Worm (Caenorhabditis elegans) whole organism, young adult: ENCODE results near the gene Y57G11C.46.
A peak's percentile ranks its signal among the peaks of the same experiment; 100 is the strongest.

Experiments
- B0019.2 ChIP-seq: fragments of 200-800 bp; sonication (Bioruptor generic); conservative IDR thresholded peaks from 2 replicates; pipeline ENCODE4 v1.3.6; 2022; ENCODE audit warnings: missing genetic modification reagents, missing genetic modification characterization, missing compliant biosample characterization
- B0336.3 ChIP-seq: fragments of 200-800 bp; sonication (Bioruptor generic); IDR thresholded peaks from 2 replicates; pipeline ENCODE4 v1.3.6; 2022; ENCODE audit warnings: missing genetic modification characterization, missing compliant biosample characterization
- C06A6.2 ChIP-seq: fragments of 200-800 bp; sonication (Bioruptor generic); conservative IDR thresholded peaks from 2 replicates; pipeline ENCODE4 v1.3.6; 2022; ENCODE audit warnings: missing genetic modification characterization, missing compliant biosample characterization
- F37B4.10 ChIP-seq: fragments of 200-800 bp; sonication (Bioruptor generic); IDR thresholded peaks from 2 replicates; pipeline ENCODE4 v1.3.6; 2022; ENCODE audit warnings: missing genetic modification characterization, missing compliant biosample characterization
- T07F8.4 ChIP-seq: sonication (generic microtip); optimal IDR thresholded peaks from 2 replicates; lab custom pipeline; 2016; ENCODE audit warnings: mild to moderate bottlenecking, missing genetic modification characterization, moderate library complexity, missing compliant biosample characterization
- T26A5.8 ChIP-seq: sonication (generic microtip); optimal IDR thresholded peaks from 2 replicates; lab custom pipeline; 2016; ENCODE audit warnings: missing genetic modification characterization, missing compliant biosample characterization
- Y53G8AR.9 ChIP-seq: fragments of 200-800 bp; sonication (Bioruptor generic); conservative IDR thresholded peaks from 2 replicates; pipeline ENCODE4 v1.3.6; 2022; ENCODE audit warnings: missing genetic modification reagents, missing genetic modification characterization, missing compliant biosample characterization
- Y67H2A.10 ChIP-seq: fragments of 200-800 bp; sonication (Bioruptor generic); conservative IDR thresholded peaks from 2 replicates; pipeline ENCODE4 v1.3.6; 2022; ENCODE audit warnings: missing genetic modification reagents, missing genetic modification characterization, missing compliant biosample characterization
- Y79H2A.3 ChIP-seq: fragments of 200-800 bp; sonication (Bioruptor generic); conservative IDR thresholded peaks from 2 replicates; pipeline ENCODE4 v1.3.6; 2022; ENCODE audit warnings: missing genetic modification reagents, missing genetic modification characterization, missing compliant biosample characterization
- akir-1 ChIP-seq: fragments of 200-800 bp; sonication (Bioruptor generic); optimal IDR thresholded peaks from 2 replicates; lab custom pipeline; 2018; ENCODE audit warnings: mild to moderate bottlenecking, missing genetic modification characterization, moderate library complexity, missing compliant biosample characterization
- attf-5 ChIP-seq: fragments of 200-800 bp; sonication (Bioruptor generic); optimal IDR thresholded peaks from 2 replicates; lab custom pipeline; 2018; ENCODE audit warnings: mild to moderate bottlenecking, missing genetic modification characterization, missing compliant biosample characterization
- ccch-3 ChIP-seq: fragments of 200-800 bp; sonication (Bioruptor generic); optimal IDR thresholded peaks from 2 replicates; lab custom pipeline; 2018; ENCODE audit warnings: mild to moderate bottlenecking, missing genetic modification characterization, missing compliant biosample characterization
- cebp-1 ChIP-seq, 2 experiments: fragments of 200-800 bp in 1 of 2; sonication (Bioruptor generic) in 1 of 2; sonication (generic microtip) in 1 of 2; IDR thresholded peaks in 1 of 2; optimal IDR thresholded peaks in 1 of 2; 2 replicates each; pipeline versions ENCODE4 v1.3.6 to Lab custom; 2017 to 2022; ENCODE audit warnings: missing compliant biosample characterization in 2 of 2, missing genetic modification characterization in 2 of 2, mild to moderate bottlenecking in 1 of 2, missing genetic modification reagents in 1 of 2, moderate library complexity in 1 of 2
- cebp-2 ChIP-seq: fragments of 200-800 bp; sonication (Bioruptor generic); IDR thresholded peaks from 2 replicates; pipeline ENCODE4 v1.3.6; 2022; ENCODE audit warnings: missing genetic modification characterization, missing compliant biosample characterization
- ceh-40 ChIP-seq: fragments of 200-800 bp; sonication (Bioruptor generic); IDR thresholded peaks from 2 replicates; pipeline ENCODE4 v1.3.6; 2022; ENCODE audit warnings: missing genetic modification characterization, missing compliant biosample characterization
- ceh-79 ChIP-seq: sonication (generic microtip); optimal IDR thresholded peaks from 2 replicates; lab custom pipeline; 2017; ENCODE audit warnings: mild to moderate bottlenecking, missing genetic modification characterization, missing compliant biosample characterization
- ceh-91 ChIP-seq: fragments of 200-800 bp; sonication (Bioruptor generic); IDR thresholded peaks from 2 replicates; pipeline ENCODE4 v1.3.6; 2022; ENCODE audit warnings: missing genetic modification reagents, missing genetic modification characterization, missing compliant biosample characterization
- chd-7 ChIP-seq: sonication (generic microtip); optimal IDR thresholded peaks from 2 replicates; lab custom pipeline; 2016; ENCODE audit warnings: mild to moderate bottlenecking, missing genetic modification characterization, moderate library complexity, missing compliant biosample characterization
- dpff-1 ChIP-seq: sonication (generic microtip); optimal IDR thresholded peaks from 2 replicates; lab custom pipeline; 2017; ENCODE audit warnings: mild to moderate bottlenecking, missing genetic modification characterization, missing compliant biosample characterization
- dpl-1 ChIP-seq: fragments of 150-350 bp; optimal IDR thresholded peaks from 2 replicates; lab custom pipeline; 2014; ENCODE audit warnings: missing biosample characterization, missing genetic modification reagents, missing genetic modification characterization
- efl-1 ChIP-seq: fragments of 150-350 bp; optimal IDR thresholded peaks from 2 replicates; lab custom pipeline; 2014; ENCODE audit warnings: missing biosample characterization, missing genetic modification reagents, missing genetic modification characterization
- egl-18 ChIP-seq: fragments of 200-800 bp; sonication (Bioruptor generic); IDR thresholded peaks from 2 replicates; pipeline ENCODE4 v1.3.6; 2022; ENCODE audit warnings: missing genetic modification reagents, missing genetic modification characterization, missing compliant biosample characterization
- egl-44 ChIP-seq: fragments of 200-800 bp; sonication (Bioruptor generic); IDR thresholded peaks from 2 replicates; pipeline ENCODE4 v1.3.6; 2022; ENCODE audit warnings: missing genetic modification reagents, missing genetic modification characterization, missing compliant biosample characterization
- egrh-3 ChIP-seq: fragments of 200-800 bp; sonication (Bioruptor generic); IDR thresholded peaks from 2 replicates; pipeline ENCODE4 v1.3.6; 2022; ENCODE audit warnings: missing genetic modification reagents, missing genetic modification characterization, missing compliant biosample characterization
- ets-4 ChIP-seq: fragments of 200-800 bp; sonication (Bioruptor generic); optimal IDR thresholded peaks from 2 replicates; lab custom pipeline; 2018; ENCODE audit warnings: mild to moderate bottlenecking, missing genetic modification characterization, missing compliant biosample characterization
- fkh-3 ChIP-seq: sonication (generic microtip); optimal IDR thresholded peaks from 2 replicates; lab custom pipeline; 2016; ENCODE audit warnings: mild to moderate bottlenecking, missing genetic modification characterization, missing compliant biosample characterization
- hlh-26 ChIP-seq: fragments of 200-800 bp; sonication (Bioruptor generic); conservative IDR thresholded peaks from 2 replicates; pipeline ENCODE4 v1.3.6; 2022; ENCODE audit warnings: missing genetic modification reagents, missing genetic modification characterization, missing compliant biosample characterization
- lin-26 ChIP-seq: fragments of 200-800 bp; sonication (Bioruptor generic); IDR thresholded peaks from 2 replicates; pipeline ENCODE4 v1.3.6; 2022; ENCODE audit warnings: missing genetic modification reagents, missing genetic modification characterization, missing compliant biosample characterization
- lin-35 ChIP-seq, 3 experiments: fragments of 150-350 bp in 2 of 3; sonication (generic microtip) in 1 of 3; optimal IDR thresholded peaks; 2 replicates each; lab custom pipeline; 2014 to 2018; ENCODE audit warnings: missing biosample characterization in 3 of 3, missing genetic modification characterization in 3 of 3, missing genetic modification reagents in 3 of 3
- lsy-27 ChIP-seq: sonication (generic microtip); optimal IDR thresholded peaks from 2 replicates; lab custom pipeline; 2017; ENCODE audit warnings: missing genetic modification characterization, mild to moderate bottlenecking, missing compliant biosample characterization, antibody characterized with exemption, missing genotype, borderline replicate concordance; ENCODE audit not compliant: insufficient read depth
- madf-3 ChIP-seq: fragments of 200-800 bp; sonication (Bioruptor generic); IDR thresholded peaks from 2 replicates; pipeline ENCODE4 v1.3.6; 2022; ENCODE audit warnings: missing genetic modification reagents, missing genetic modification characterization, missing compliant biosample characterization
- mxl-1 ChIP-seq: sonication (generic microtip); optimal IDR thresholded peaks from 2 replicates; lab custom pipeline; 2016; ENCODE audit warnings: missing genetic modification characterization, missing compliant biosample characterization
- nfya-1 ChIP-seq: sonication (generic microtip); optimal IDR thresholded peaks from 2 replicates; lab custom pipeline; 2017; ENCODE audit warnings: antibody characterized with exemption, missing compliant biosample characterization, missing genetic modification characterization, borderline replicate concordance; ENCODE audit not compliant: insufficient read depth
- nfya-2 ChIP-seq: fragments of 200-800 bp; sonication (Bioruptor generic); IDR thresholded peaks from 2 replicates; pipeline ENCODE4 v1.3.6; 2022; ENCODE audit warnings: missing genetic modification reagents, missing genetic modification characterization, missing compliant biosample characterization
- nhr-120 ChIP-seq: fragments of 200-800 bp; sonication (Bioruptor generic); IDR thresholded peaks from 2 replicates; pipeline ENCODE4 v1.3.6; 2022; ENCODE audit warnings: missing genetic modification characterization, missing compliant biosample characterization
- nhr-179 ChIP-seq: sonication (generic microtip); optimal IDR thresholded peaks from 2 replicates; lab custom pipeline; 2016; ENCODE audit warnings: mild to moderate bottlenecking, missing genetic modification characterization, missing compliant biosample characterization
- pbrm-1 ChIP-seq: fragments of 200-800 bp; sonication (Bioruptor generic); IDR thresholded peaks from 2 replicates; pipeline ENCODE4 v1.3.6; 2022; ENCODE audit warnings: missing genetic modification reagents, missing genetic modification characterization, missing compliant biosample characterization
- rcor-1 ChIP-seq: fragments of 200-800 bp; sonication (Bioruptor generic); IDR thresholded peaks from 2 replicates; pipeline ENCODE4 v1.3.6; 2022; ENCODE audit warnings: missing genetic modification reagents, missing genetic modification characterization, missing compliant biosample characterization
- rec-8 ChIP-seq, 2 experiments: sonication (generic microtip); optimal IDR thresholded peaks; 2 replicates each; lab custom pipeline; 2016; ENCODE audit warnings: mild to moderate bottlenecking in 2 of 2, missing genetic modification characterization in 2 of 2, missing genetic modification reagents in 2 of 2, missing genotype in 2 of 2, missing biosample characterization in 1 of 2, missing compliant biosample characterization in 1 of 2, moderate library complexity in 1 of 2
- rpc-1 ChIP-seq, 2 experiments: fragments of 150-350 bp in 1 of 2; sonication (generic microtip) in 1 of 2; optimal IDR thresholded peaks; 2 replicates each; lab custom pipeline; 2014 to 2018; ENCODE audit warnings: missing biosample characterization in 1 of 2, missing genetic modification characterization in 1 of 2, missing genetic modification reagents in 1 of 2, missing genotype in 1 of 2
- sea-2 ChIP-seq: fragments of 200-800 bp; sonication (Bioruptor generic); IDR thresholded peaks from 2 replicates; pipeline ENCODE4 v1.3.6; 2022; ENCODE audit warnings: missing genetic modification characterization, missing compliant biosample characterization
- snpc-1.3 ChIP-seq: sonication (generic microtip); optimal IDR thresholded peaks from 2 replicates; lab custom pipeline; 2017; ENCODE audit warnings: missing genetic modification characterization, mild to moderate bottlenecking, missing compliant biosample characterization, antibody characterized with exemption, moderate library complexity, missing genotype, missing genetic modification reagents; ENCODE audit not compliant: insufficient read depth
- snpc-4 ChIP-seq, 5 experiments: fragments of 150-350 bp in 1 of 5; sonication (generic microtip) in 4 of 5; optimal IDR thresholded peaks; 2 replicates each; lab custom pipeline; 2014 to 2018; ENCODE audit warnings: missing genetic modification characterization in 5 of 5, missing biosample characterization in 3 of 5, antibody characterized with exemption in 2 of 5, mild to moderate bottlenecking in 2 of 5, missing compliant biosample characterization in 2 of 5, missing genotype in 2 of 5, moderate library complexity in 2 of 5, missing genetic modification reagents in 1 of 5
- somi-1 ChIP-seq: fragments of 200-800 bp; sonication (Bioruptor generic); optimal IDR thresholded peaks from 2 replicates; lab custom pipeline; 2018; ENCODE audit warnings: mild to moderate bottlenecking, missing genetic modification characterization, missing compliant biosample characterization
- ztf-26 ChIP-seq: sonication (generic microtip); optimal IDR thresholded peaks from 2 replicates; lab custom pipeline; 2017; ENCODE audit warnings: missing genetic modification characterization, missing compliant biosample characterization
- ztf-3 ChIP-seq: fragments of 200-800 bp; sonication (Bioruptor generic); optimal IDR thresholded peaks from 2 replicates; lab custom pipeline; 2018; ENCODE audit warnings: mild to moderate bottlenecking, missing genetic modification characterization, missing compliant biosample characterization
- ztf-6 ChIP-seq: fragments of 200-800 bp; sonication (Bioruptor generic); IDR thresholded peaks from 2 replicates; pipeline ENCODE4 v1.3.6; 2022; ENCODE audit warnings: missing genetic modification reagents, missing genetic modification characterization, missing compliant biosample characterization

The Y57G11C.46 gene

DNA sequence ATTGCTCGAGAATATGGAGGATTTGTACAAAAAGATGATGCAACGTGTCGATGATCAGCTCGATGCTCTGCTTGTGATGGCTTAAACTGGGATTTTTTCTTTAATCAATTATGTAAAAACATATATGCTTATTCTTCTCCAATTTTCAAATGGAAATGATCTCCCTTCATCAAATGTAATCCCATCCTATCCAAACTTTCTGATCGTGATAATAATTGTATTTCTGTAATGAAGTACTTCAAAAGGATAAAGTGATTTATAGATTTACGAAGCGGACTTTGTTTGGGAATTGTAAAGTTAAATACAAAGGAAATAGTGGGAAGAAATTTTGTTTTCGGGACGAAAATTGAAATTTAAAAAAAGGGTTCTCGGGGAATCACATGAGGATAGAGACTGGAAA, 25.6 kb downstream of the Y57G11C.46 start (continued):
- TF ChIP-seq sea-2 (GFP tag; lab: Robert Waterston, UW) (no peak), ceh-79 (tag; lab: Kevin White, UChicago) (no peak), T26A5.8 (tag; lab: Kevin White, UChicago) (no peak), fkh-3 (tag; lab: Kevin White, UChicago) (no peak), ets-4 (no peak), efl-1 (GFP tag; lab: Kevin White, UChicago) (no peak), attf-5 (no peak), egl-44 (no peak), nfya-2 (GFP tag; lab: Robert Waterston, UW) (no peak), nhr-120 (GFP tag; lab: Robert Waterston, UW) (no peak), Y53G8AR.9 (no peak), nfya-1 (tag; lab: Kevin White, UChicago) (no peak), ceh-40 (GFP tag; lab: Robert Waterston, UW) (no peak), dpff-1 (tag; lab: Kevin White, UChicago) (no peak), cebp-1 (GFP tag; IDR thresholded peaks at IDR 0.05; lab: Robert Waterston, UW) (no peak), cebp-1 (tag; optimal IDR thresholded peaks at IDR 0.05; lab: Kevin White, UChicago) (peak; percentile 25), pbrm-1 (GFP tag; lab: Robert Waterston, UW) (0 out of 2 replicates have a peak, but pooled peaks have one; percentile 7), ceh-91 (GFP tag; lab: Robert Waterston, UW) (no peak), ztf-3 (GFP tag; lab: Kevin White, UChicago) (no peak), egrh-3 (GFP tag; lab: Robert Waterston, UW) (no peak), snpc-1.3 (tag; lab: Kevin White, UChicago) (peak; percentile 61), nhr-179 (tag; lab: Kevin White, UChicago) (no peak), Y67H2A.10 (GFP tag; lab: Robert Waterston, UW) (0 out of 2 replicates have a peak, but pooled peaks have one; percentile 28), F37B4.10 (GFP tag; lab: Robert Waterston, UW) (no peak), rec-8 (tag; optimal IDR thresholded peaks at IDR 0.05; lab: Kevin White, UChicago) (peak in 1 of 2 experiments; percentile 32), somi-1 (GFP tag; lab: Kevin White, UChicago) (peak; percentile 26), dpl-1 (no peak), lin-26 (GFP tag; lab: Robert Waterston, UW) (no peak), ccch-3 (GFP tag; lab: Kevin White, UChicago) (no peak), rcor-1 (GFP tag; lab: Robert Waterston, UW) (no peak), lsy-27 (no peak), rpc-1 (optimal IDR thresholded peaks at IDR 0.05; lab: Kevin White, UChicago) (no peak), rpc-1 (tag; optimal IDR thresholded peaks at IDR 0.05; lab: Kevin White, UChicago) (no peak), cebp-2 (GFP tag; lab: Robert Waterston, UW) (no peak), madf-3 (GFP tag; lab: Robert Waterston, UW) (no peak), mxl-1 (tag; lab: Kevin White, UChicago) (no peak), T07F8.4 (tag; lab: Kevin White, UChicago) (no peak), ztf-6 (GFP tag; lab: Robert Waterston, UW) (no peak), akir-1 (no peak), Y79H2A.3 (GFP tag; lab: Robert Waterston, UW) (peak; percentile 76), C06A6.2 (GFP tag; lab: Robert Waterston, UW) (no peak), B0019.2 (GFP tag; lab: Robert Waterston, UW) (no peak), ztf-26 (tag; lab: Kevin White, UChicago) (no peak), chd-7 (tag; lab: Kevin White, UChicago) (no peak), egl-18 (GFP tag; lab: Robert Waterston, UW) (no peak), snpc-4 (GFP tag; optimal IDR thresholded peaks at IDR 0.05; lab: Kevin White, UChicago) (peak; percentile 72), snpc-4 (tag; optimal IDR thresholded peaks at IDR 0.05; lab: Kevin White, UChicago) (peak in 3 of 4 experiments; percentile 20 to 90 (median 45)), B0336.3 (no peak; the same call in none of the 2 replicates), hlh-26 (GFP tag; lab: Robert Waterston, UW) (no peak), lin-35 (GFP tag; optimal IDR thresholded peaks at IDR 0.05; lab: Kevin White, UChicago) (peak in 1 of 3 experiments; percentile 62)
